Fruit fly (Drosophila melanogaster): Measurements from ENCODE around the gene Usp2.
A peak's percentile ranks its signal among the peaks of the same experiment; 100 is the strongest.

DNA sequence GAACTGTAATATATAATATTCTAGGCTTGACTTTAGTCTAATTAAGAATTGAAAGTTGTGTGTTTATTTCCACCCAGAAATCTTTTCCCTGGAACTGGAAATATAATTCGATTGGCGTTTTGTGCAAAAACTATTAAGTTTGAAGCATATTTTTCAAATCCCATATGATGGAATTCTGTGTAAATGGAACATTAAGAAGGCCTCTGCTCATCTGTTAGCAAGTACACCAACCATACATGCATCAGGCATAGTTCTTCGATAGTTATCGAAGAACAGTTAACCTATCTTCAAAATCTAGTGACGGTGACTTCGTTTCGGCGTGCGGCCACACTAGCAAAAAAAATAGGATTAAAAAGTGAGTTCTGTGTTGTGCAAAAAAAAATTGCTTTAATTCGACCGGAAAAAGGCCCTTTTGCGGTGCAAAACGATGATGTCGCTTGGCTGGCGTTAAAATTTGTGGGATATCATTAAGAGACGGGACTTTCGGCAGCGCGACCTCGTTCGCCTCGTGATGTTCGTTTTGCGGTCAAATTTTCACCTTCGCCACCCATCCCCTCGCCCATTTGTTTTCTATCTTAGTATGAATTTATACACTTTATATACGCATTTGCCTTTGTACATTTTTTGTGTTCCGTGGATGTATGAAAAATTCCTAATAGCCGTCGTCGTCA lies at the start of gene Usp2:
- TF ChIP-seq Oli (tag; optimal IDR thresholded peaks at IDR 0.05) (no peak), gsb-n (tag; optimal IDR thresholded peaks at IDR 0.05) (no peak), CG12391 (tag; optimal IDR thresholded peaks at IDR 0.05) (no peak), CTCF (GFP tag; optimal IDR thresholded peaks at IDR 0.05) (peak; percentile 9), Xrp1 (GFP tag; IDR thresholded peaks at IDR 0.05) (no peak), zfh2 (GFP tag; optimal IDR thresholded peaks at IDR 0.05) (peak; percentile 5), gfzf (GFP tag; optimal IDR thresholded peaks at IDR 0.05) (peak; percentile 88), pnt (GFP tag; optimal IDR thresholded peaks at IDR 0.05) (no peak), pum (GFP tag; optimal IDR thresholded peaks at IDR 0.05) (no peak), Six4 (GFP tag; optimal IDR thresholded peaks at IDR 0.05) (no peak), Bteb2 (GFP tag; optimal IDR thresholded peaks at IDR 0.05) (no peak), h (optimal IDR thresholded peaks at IDR 0.05) (no peak), ap (GFP tag; IDR thresholded peaks at IDR 0.05) (no peak)
